Fruit fly (Drosophila melanogaster) whole organism, prepupa: Measurements from ENCODE around the gene Hsp70Ab.

Experiments used
- Blimp-1 ChIP-seq: fragments of 200-800 bp; sonication (Bioruptor generic); optimal IDR thresholded peaks from 3 replicates; lab custom pipeline; 2017; ENCODE audit warnings: missing biosample characterization, missing genetic modification characterization, mild to moderate bottlenecking, moderate library complexity, missing genetic modification reagents
- CG10631 ChIP-seq: fragments of 200-800 bp; sonication (Bioruptor generic); optimal IDR thresholded peaks from 2 replicates; lab custom pipeline; 2016; ENCODE audit warnings: missing biosample characterization, missing genetic modification characterization
- CG10669 ChIP-seq: fragments of 200-800 bp; sonication (Bioruptor generic); optimal IDR thresholded peaks from 3 replicates; lab custom pipeline; 2018; ENCODE audit warnings: missing biosample characterization, mild to moderate bottlenecking, missing genetic modification characterization, moderate library complexity
- CG11294 ChIP-seq: fragments of 200-800 bp; sonication (Bioruptor generic); IDR thresholded peaks from 2 replicates; pipeline ENCODE4 v1.3.6; 2022; ENCODE audit warnings: missing biosample characterization, missing genetic modification characterization
- CG11902 ChIP-seq: fragments of 200-800 bp; sonication (Bioruptor generic); optimal IDR thresholded peaks from 3 replicates; lab custom pipeline; 2016; ENCODE audit warnings: missing biosample characterization, missing genetic modification characterization
- CG15336 ChIP-seq: fragments of 200-800 bp; sonication (Bioruptor generic); IDR thresholded peaks from 2 replicates; pipeline ENCODE4 v1.3.6; 2022; ENCODE audit warnings: missing biosample characterization, missing genetic modification characterization
- CG1621 ChIP-seq: fragments of 200-800 bp; sonication (Bioruptor generic); optimal IDR thresholded peaks from 3 replicates; lab custom pipeline; 2018; ENCODE audit warnings: missing biosample characterization, mild to moderate bottlenecking, missing genetic modification characterization
- CG16779 ChIP-seq: fragments of 200-800 bp; sonication (Bioruptor generic); optimal IDR thresholded peaks from 3 replicates; lab custom pipeline; 2017; ENCODE audit warnings: missing biosample characterization, mild to moderate bottlenecking, missing genetic modification characterization
- CG31627 ChIP-seq: fragments of 200-800 bp; sonication (Bioruptor generic); optimal IDR thresholded peaks from 3 replicates; lab custom pipeline; 2016; ENCODE audit warnings: missing biosample characterization, missing genetic modification characterization
- CG34406 ChIP-seq: fragments of 200-800 bp; sonication (Bioruptor generic); optimal IDR thresholded peaks from 3 replicates; lab custom pipeline; 2016; ENCODE audit warnings: missing biosample characterization, missing genetic modification characterization
- CG6163 ChIP-seq: fragments of 200-800 bp; sonication (Bioruptor generic); IDR thresholded peaks from 3 replicates; pipeline ENCODE4 v1.3.6; 2022; ENCODE audit warnings: missing biosample characterization, missing genetic modification characterization
- CG6276 ChIP-seq: fragments of 200-800 bp; sonication (Bioruptor generic); optimal IDR thresholded peaks from 2 replicates; lab custom pipeline; 2017; ENCODE audit warnings: missing biosample characterization, mild to moderate bottlenecking, missing genetic modification characterization
- CG6792 ChIP-seq: fragments of 200-800 bp; sonication (Bioruptor generic); optimal IDR thresholded peaks from 3 replicates; lab custom pipeline; 2016; ENCODE audit warnings: missing biosample characterization, missing genetic modification characterization
- CG6808 ChIP-seq: fragments of 200-800 bp; sonication (Bioruptor generic); optimal IDR thresholded peaks from 3 replicates; lab custom pipeline; 2017; ENCODE audit warnings: missing biosample characterization, missing genetic modification characterization, mild to moderate bottlenecking, moderate library complexity, missing genetic modification reagents
- CG6854 ChIP-seq: fragments of 200-800 bp; sonication (Bioruptor generic); optimal IDR thresholded peaks from 2 replicates; lab custom pipeline; 2017; ENCODE audit warnings: missing biosample characterization, mild to moderate bottlenecking, missing genetic modification characterization
- CG7368 ChIP-seq: fragments of 200-800 bp; sonication (Bioruptor generic); optimal IDR thresholded peaks from 3 replicates; lab custom pipeline; 2016; ENCODE audit warnings: missing biosample characterization, missing genetic modification characterization
- CG8632 ChIP-seq: fragments of 200-800 bp; sonication (Bioruptor generic); optimal IDR thresholded peaks from 3 replicates; lab custom pipeline; 2016; ENCODE audit warnings: missing biosample characterization, missing genetic modification characterization
- CG9139 ChIP-seq: fragments of 200-800 bp; sonication (Bioruptor generic); optimal IDR thresholded peaks from 3 replicates; lab custom pipeline; 2017; ENCODE audit warnings: missing biosample characterization, mild to moderate bottlenecking, missing genetic modification characterization
- Eip75B ChIP-seq: fragments of 200-800 bp; sonication (Bioruptor generic); optimal IDR thresholded peaks from 3 replicates; lab custom pipeline; 2016; ENCODE audit warnings: missing biosample characterization, missing genetic modification characterization
- Eip78C ChIP-seq: fragments of 200-800 bp; sonication (Bioruptor generic); peaks from one replicate; lab custom pipeline; 2016; ENCODE audit warnings: missing biosample characterization, missing genetic modification characterization
- Eip93F ChIP-seq: fragments of 200-800 bp; sonication (Bioruptor generic); optimal IDR thresholded peaks from 2 replicates; lab custom pipeline; 2016; ENCODE audit warnings: missing biosample characterization, mild to moderate bottlenecking, missing genetic modification characterization
- Ets21C ChIP-seq: fragments of 200-800 bp; sonication (Bioruptor generic); optimal IDR thresholded peaks from 3 replicates; lab custom pipeline; 2016; ENCODE audit warnings: missing biosample characterization, missing genetic modification characterization
- Ets96B ChIP-seq: fragments of 200-800 bp; optimal IDR thresholded peaks from 2 replicates; lab custom pipeline; 2019; ENCODE audit warnings: missing biosample characterization, mild to moderate bottlenecking, missing genetic modification characterization, moderate library complexity
- Hr39 ChIP-seq: fragments of 200-800 bp; sonication (Bioruptor generic); optimal IDR thresholded peaks from 2 replicates; lab custom pipeline; 2016; ENCODE audit warnings: missing biosample characterization, missing genetic modification characterization
- Met ChIP-seq: fragments of 200-800 bp; sonication (Bioruptor generic); optimal IDR thresholded peaks from 3 replicates; lab custom pipeline; 2016; ENCODE audit warnings: missing biosample characterization, missing genetic modification characterization
- achi ChIP-seq: fragments of 200-800 bp; sonication (Bioruptor generic); optimal IDR thresholded peaks from 3 replicates; lab custom pipeline; 2016; ENCODE audit warnings: missing biosample characterization, missing genetic modification characterization
- acj6 ChIP-seq: fragments of 200-800 bp; sonication (Bioruptor generic); optimal IDR thresholded peaks from 3 replicates; lab custom pipeline; 2016; ENCODE audit warnings: missing biosample characterization, missing genetic modification characterization
- cyc ChIP-seq: fragments of 200-800 bp; sonication (Bioruptor generic); optimal IDR thresholded peaks from 3 replicates; lab custom pipeline; 2016; ENCODE audit warnings: missing biosample characterization, missing genetic modification characterization
- dac ChIP-seq: fragments of 200-800 bp; sonication (Bioruptor generic); optimal IDR thresholded peaks from 2 replicates; lab custom pipeline; 2017; ENCODE audit warnings: missing biosample characterization, mild to moderate bottlenecking, missing genetic modification characterization
- eg ChIP-seq: fragments of 200-800 bp; sonication (Bioruptor generic); IDR thresholded peaks from 3 replicates; pipeline ENCODE4 v1.3.6; 2022; ENCODE audit warnings: missing biosample characterization, missing genetic modification characterization
- fd59A ChIP-seq: fragments of 200-800 bp; sonication (Bioruptor generic); optimal IDR thresholded peaks from 2 replicates; lab custom pipeline; 2017; ENCODE audit warnings: missing biosample characterization, mild to moderate bottlenecking, missing genetic modification characterization, missing genetic modification reagents
- fkh ChIP-seq: fragments of 200-800 bp; sonication (Bioruptor generic); optimal IDR thresholded peaks from 3 replicates; lab custom pipeline; 2017; ENCODE audit warnings: missing biosample characterization, mild to moderate bottlenecking, missing genetic modification characterization, moderate library complexity
- lz ChIP-seq: fragments of 200-800 bp; sonication (Bioruptor generic); optimal IDR thresholded peaks from 3 replicates; lab custom pipeline; 2016; ENCODE audit warnings: missing biosample characterization, missing genetic modification characterization
- pdm3 ChIP-seq: fragments of 200-800 bp; sonication (Bioruptor generic); optimal IDR thresholded peaks from 3 replicates; lab custom pipeline; 2016; ENCODE audit warnings: missing biosample characterization, missing genetic modification characterization
- salr ChIP-seq, 2 experiments: fragments of 200-800 bp; sonication (Bioruptor generic); optimal IDR thresholded peaks; 3 replicates each; lab custom pipeline; 2016 to 2018; ENCODE audit warnings: missing biosample characterization in 2 of 2, missing genetic modification characterization in 2 of 2, mild to moderate bottlenecking in 1 of 2

Gene Hsp70Ab

DNA sequence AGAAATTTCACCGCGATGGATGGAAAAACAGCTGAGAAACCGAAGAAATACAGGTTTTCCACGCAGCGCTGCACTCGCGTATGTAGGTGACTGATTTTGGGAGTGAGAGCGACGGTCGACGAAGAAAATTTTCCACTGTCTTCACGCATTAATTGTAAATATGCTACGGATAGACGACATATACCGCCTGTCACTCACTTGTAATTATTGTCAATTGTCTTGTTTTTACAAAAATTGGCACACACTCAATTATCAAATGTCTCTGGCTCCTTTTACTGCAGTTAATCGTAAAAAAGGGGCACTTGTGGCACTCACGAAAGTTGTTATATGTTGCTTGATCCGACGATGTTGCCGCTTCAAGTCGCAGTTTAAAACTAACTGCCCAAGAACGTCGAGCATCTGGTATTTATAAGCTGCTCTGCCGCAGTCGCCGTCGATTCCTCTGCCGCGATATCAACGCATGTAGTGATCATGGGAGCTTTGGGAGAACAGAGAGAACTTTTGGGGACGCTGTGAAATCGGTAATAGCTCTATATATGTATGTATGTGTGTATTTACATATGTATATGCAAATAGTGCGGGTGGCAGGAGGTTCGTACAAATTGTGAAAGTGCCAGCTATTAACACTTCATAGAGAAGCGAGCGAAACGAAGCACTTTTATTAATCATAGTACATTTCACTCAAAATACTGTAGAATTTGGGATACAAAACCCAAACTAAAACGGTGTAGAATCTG, 34.8 kb downstream of the Hsp70Ab start, which contains the start of gene mfas (continued):
- no peak for TF ChIP-seq pdm3 (GFP tag; lab: Kevin White, UChicago)
- peak; percentile 76 for TF ChIP-seq fkh (GFP tag; lab: Kevin White, UChicago)
- TF ChIP-seq eg (GFP tag; lab: Robert Waterston, UW) = no peak
- no peak for TF ChIP-seq Blimp-1 (GFP tag; lab: Kevin White, UChicago)
- TF ChIP-seq Eip75B (GFP tag; lab: Kevin White, UChicago) = peak; percentile 17
- no peak for TF ChIP-seq dac (GFP tag; lab: Kevin White, UChicago)
- no peak for TF ChIP-seq CG6276 (GFP tag; lab: Kevin White, UChicago)
- TF ChIP-seq salr (GFP tag; optimal IDR thresholded peaks at IDR 0.05; lab: Kevin White, UChicago) = no peak

DNA sequence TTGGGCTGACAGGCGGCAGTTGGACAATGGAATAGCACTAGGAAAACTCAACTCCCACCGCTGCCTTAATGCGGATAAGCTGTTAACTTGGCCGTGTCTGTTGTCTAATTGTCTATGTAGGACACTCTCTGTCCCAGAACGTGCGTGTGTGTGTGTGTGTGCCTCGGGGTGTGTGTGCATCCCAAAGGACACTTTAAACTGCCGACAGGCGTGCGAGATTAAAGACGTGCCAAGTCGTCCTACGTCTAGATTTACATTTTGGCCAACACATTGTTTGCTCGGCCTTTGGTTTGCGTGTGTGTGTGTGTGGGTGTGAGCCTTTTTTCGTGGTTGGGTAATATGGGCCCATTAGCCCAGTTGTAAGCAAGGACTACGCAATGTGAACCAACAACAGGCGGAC, 39.8 kb downstream of the Hsp70Ab start:
- TF ChIP-seq CG10631 (GFP tag; lab: Kevin White, UChicago) (no peak), CG31627 (GFP tag; lab: Kevin White, UChicago) (no peak), Ets21C (GFP tag; lab: Kevin White, UChicago) (no peak), CG6163 (GFP tag; lab: Robert Waterston, UW) (no peak), Ets96B (tag; lab: Kevin White, UChicago) (no peak), CG16779 (tag; lab: Kevin White, UChicago) (no peak), CG9139 (GFP tag; lab: Kevin White, UChicago) (no peak), CG6854 (GFP tag; lab: Kevin White, UChicago) (no peak), achi (GFP tag; lab: Kevin White, UChicago) (no peak), Blimp-1 (GFP tag; lab: Kevin White, UChicago) (no peak), CG10669 (GFP tag; lab: Kevin White, UChicago) (no peak), CG11902 (no peak), Met (GFP tag; lab: Kevin White, UChicago) (no peak), CG6808 (no peak), CG34406 (no peak), cyc (no peak), acj6 (no peak)

DNA sequence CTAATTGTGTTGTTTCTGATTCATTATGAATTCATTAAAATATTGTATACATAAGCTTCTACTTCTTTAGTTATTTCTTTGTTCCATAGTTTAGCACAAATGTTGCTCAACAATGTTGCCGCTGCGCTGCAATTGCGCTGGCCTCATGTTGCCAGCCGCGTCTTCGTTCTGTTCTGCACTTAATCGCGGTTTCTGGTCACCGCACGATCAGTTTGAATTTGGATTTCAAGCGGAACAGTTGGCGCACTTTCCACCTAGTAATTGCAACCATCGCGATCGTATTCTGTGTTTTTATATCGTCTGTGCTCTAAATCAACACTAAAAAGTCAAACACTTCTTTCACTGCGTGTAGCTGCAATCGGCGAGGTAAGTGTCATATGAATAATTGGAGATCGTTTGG, 40.7 kb downstream of the Hsp70Ab start, which contains the start of gene Ect3:
Gene Ect3 (plus strand): TSS at position 205 of the 400 bp plus-strand sequence.
- TF ChIP-seq CG1621 (tag; lab: Kevin White, UChicago) (no peak), CG8632 (GFP tag; lab: Kevin White, UChicago) (no peak), CG6792 (GFP tag; lab: Kevin White, UChicago) (no peak), Eip78C (peak; percentile 47)
- TF ChIP-seq, all 60 proteins: peak for 1

DNA sequence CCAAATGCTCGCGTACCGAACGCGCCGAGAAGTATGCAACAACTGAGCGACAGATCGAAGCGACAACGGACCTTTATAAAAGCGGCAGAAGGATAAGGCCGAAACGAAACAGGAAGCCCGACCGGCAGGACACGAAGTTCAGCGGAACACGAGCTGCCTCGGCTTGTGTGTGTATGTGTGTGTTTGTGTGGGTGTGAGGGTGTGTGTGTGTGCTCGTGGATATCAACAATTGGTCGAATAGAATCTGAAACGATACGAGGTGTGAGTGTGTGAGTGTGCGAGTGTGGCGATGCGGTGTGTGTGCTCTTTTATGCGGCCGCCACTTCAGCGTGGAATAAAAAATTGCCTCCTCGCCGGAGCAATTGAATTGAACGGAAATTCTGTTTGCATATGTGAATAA, 47.1 kb downstream of the Hsp70Ab start, which contains the start of gene Tk:
Gene Tk (minus strand): TSS at position 57 of the 400 bp plus-strand sequence.
- no peak for TF ChIP-seq CG9139 (GFP tag; lab: Kevin White, UChicago)
- no peak for TF ChIP-seq achi (GFP tag; lab: Kevin White, UChicago)
- no peak for TF ChIP-seq Eip78C
- TF ChIP-seq Hr39 (GFP tag; lab: Kevin White, UChicago) = no peak
- TF ChIP-seq CG6276 (GFP tag; lab: Kevin White, UChicago) = no peak
- TF ChIP-seq CG11294 = no peak
- TF ChIP-seq fd59A (GFP tag; lab: Kevin White, UChicago) = no peak
- TF ChIP-seq CG6854 (GFP tag; lab: Kevin White, UChicago) = no peak
- no peak for TF ChIP-seq Ets96B (tag; lab: Kevin White, UChicago)
- TF ChIP-seq Blimp-1 (GFP tag; lab: Kevin White, UChicago) = no peak
- no peak for TF ChIP-seq CG7368 (GFP tag; lab: Kevin White, UChicago)
- TF ChIP-seq lz (GFP tag; lab: Kevin White, UChicago) = no peak
- TF ChIP-seq CG15336 (GFP tag; lab: Robert Waterston, UW) = no peak
- TF ChIP-seq Eip93F = no peak
- no peak for TF ChIP-seq dac (GFP tag; lab: Kevin White, UChicago)
